Fruit fly (Drosophila melanogaster) whole organism, embryonic: ENCODE results near the gene CG43796.
A peak's percentile ranks its signal among the peaks of the same experiment; 100 is the strongest.

Experiments used
- Antp ChIP-seq: fragments of 200-800 bp; sonication (Bioruptor generic); optimal IDR thresholded peaks from 3 replicates; lab custom pipeline; 2016; ENCODE audit warnings: missing biosample characterization, missing genetic modification characterization
- Asciz ChIP-seq: fragments of 200-800 bp; sonication (Bioruptor generic); optimal IDR thresholded peaks from 2 replicates; lab custom pipeline; 2017; ENCODE audit warnings: missing biosample characterization, mild to moderate bottlenecking, missing genetic modification characterization, missing genetic modification reagents
- CG13287 ChIP-seq: fragments of 200-800 bp; sonication (Bioruptor generic); IDR thresholded peaks from 2 replicates; pipeline ENCODE4 v1.3.6; 2022; ENCODE audit warnings: missing biosample characterization, missing genetic modification characterization; ENCODE audit not compliant: partially characterized antibody
- CG13624 ChIP-seq: fragments of 200-800 bp; sonication (Bioruptor generic); optimal IDR thresholded peaks from 2 replicates; lab custom pipeline; 2016; ENCODE audit warnings: missing biosample characterization, missing genetic modification characterization
- CG14014 ChIP-seq: fragments of 200-800 bp; sonication (Bioruptor generic); IDR thresholded peaks from 2 replicates; pipeline ENCODE4 v1.3.6; 2022; ENCODE audit warnings: missing biosample characterization, missing genetic modification characterization
- CG14441 ChIP-seq: fragments of 200-800 bp; sonication (Bioruptor generic); IDR thresholded peaks from 2 replicates; pipeline ENCODE4 v1.3.6; 2022; ENCODE audit warnings: missing biosample characterization, missing genetic modification characterization
- CG15601 ChIP-seq: fragments of 200-800 bp; sonication (Bioruptor generic); optimal IDR thresholded peaks from 3 replicates; lab custom pipeline; 2019; ENCODE audit warnings: missing biosample characterization, mild to moderate bottlenecking, missing genetic modification characterization, moderate library complexity
- CG1603 ChIP-seq: fragments of 200-800 bp; sonication (Bioruptor generic); optimal IDR thresholded peaks from 2 replicates; lab custom pipeline; 2019; ENCODE audit warnings: missing biosample characterization, mild to moderate bottlenecking, missing genetic modification characterization, moderate library complexity
- CG17829 ChIP-seq: fragments of 200-800 bp; optimal IDR thresholded peaks from 2 replicates; lab custom pipeline; 2019; ENCODE audit warnings: missing biosample characterization, mild to moderate bottlenecking, missing genetic modification characterization, moderate library complexity
- CG2120 ChIP-seq: fragments of 200-800 bp; sonication (Bioruptor generic); optimal IDR thresholded peaks from 3 replicates; lab custom pipeline; 2016; ENCODE audit warnings: missing biosample characterization, missing genetic modification characterization
- CG2202 ChIP-seq: fragments of 200-800 bp; sonication (Bioruptor generic); optimal IDR thresholded peaks from 2 replicates; lab custom pipeline; 2018; ENCODE audit warnings: missing biosample characterization, mild to moderate bottlenecking, missing genetic modification characterization
- CG30431 ChIP-seq: fragments of 200-800 bp; sonication (Bioruptor generic); optimal IDR thresholded peaks from 2 replicates; lab custom pipeline; 2017; ENCODE audit warnings: missing biosample characterization, missing genetic modification characterization
- CG31365 ChIP-seq: fragments of 200-800 bp; sonication (Bioruptor generic); optimal IDR thresholded peaks from 2 replicates; lab custom pipeline; 2018; ENCODE audit warnings: missing biosample characterization, mild to moderate bottlenecking, missing genetic modification characterization
- CG33213 ChIP-seq: fragments of 200-800 bp; sonication (Bioruptor generic); optimal IDR thresholded peaks from 3 replicates; lab custom pipeline; 2016; ENCODE audit warnings: missing biosample characterization, missing genetic modification characterization
- CG3847 ChIP-seq: fragments of 200-800 bp; sonication (Bioruptor generic); IDR thresholded peaks from 2 replicates; pipeline ENCODE4 v1.3.6; 2022; ENCODE audit warnings: missing biosample characterization, missing genetic modification characterization
- CG5180 ChIP-seq: fragments of 200-800 bp; sonication (Bioruptor generic); optimal IDR thresholded peaks from 3 replicates; lab custom pipeline; 2017; ENCODE audit warnings: missing biosample characterization, missing genetic modification characterization, mild to moderate bottlenecking, moderate library complexity, missing genetic modification reagents
- CG6272 ChIP-seq: fragments of 200-800 bp; sonication (Bioruptor generic); IDR thresholded peaks from 2 replicates; pipeline ENCODE4 v1.3.6; 2022; ENCODE audit warnings: missing biosample characterization, missing genetic modification characterization
- CG7963 ChIP-seq: fragments of 200-800 bp; sonication (Bioruptor generic); IDR thresholded peaks from 3 replicates; pipeline ENCODE4 v1.3.6; 2022; ENCODE audit warnings: missing biosample characterization, missing genetic modification characterization; ENCODE audit not compliant: partially characterized antibody
- CG7987 ChIP-seq: fragments of 200-800 bp; sonication (Bioruptor generic); optimal IDR thresholded peaks from 2 replicates; lab custom pipeline; 2018; ENCODE audit warnings: missing biosample characterization, mild to moderate bottlenecking, missing genetic modification characterization, moderate library complexity
- CHES-1-like ChIP-seq: fragments of 200-800 bp; sonication (Bioruptor generic); optimal IDR thresholded peaks from 2 replicates; lab custom pipeline; 2016; ENCODE audit warnings: missing biosample characterization, missing genetic modification characterization
- CTCF ChIP-seq: fragments of 200-800 bp; sonication (Bioruptor generic); optimal IDR thresholded peaks from 2 replicates; lab custom pipeline; 2017; ENCODE audit warnings: missing biosample characterization, mild to moderate bottlenecking, missing genetic modification characterization, moderate library complexity
- D19B ChIP-seq: fragments of 200-800 bp; sonication (Bioruptor generic); optimal IDR thresholded peaks from 2 replicates; lab custom pipeline; 2017; ENCODE audit warnings: missing biosample characterization, mild to moderate bottlenecking, missing genetic modification characterization
- Dbx ChIP-seq: fragments of 200-800 bp; sonication (Bioruptor generic); IDR thresholded peaks from 3 replicates; pipeline ENCODE4 v1.3.6; 2022; ENCODE audit warnings: missing biosample characterization, missing genetic modification characterization
- Dp ChIP-seq: fragments of 200-800 bp; sonication (Bioruptor generic); optimal IDR thresholded peaks from 2 replicates; lab custom pipeline; 2018; ENCODE audit warnings: missing biosample characterization, mild to moderate bottlenecking, missing genetic modification characterization, moderate library complexity
- E2f2 ChIP-seq: fragments of 200-800 bp; sonication (Bioruptor generic); IDR thresholded peaks from 2 replicates; pipeline ENCODE4 v1.3.6; 2022; ENCODE audit warnings: missing biosample characterization, missing genetic modification characterization
- Fer2 ChIP-seq: fragments of 200-800 bp; sonication (Bioruptor generic); optimal IDR thresholded peaks from 2 replicates; lab custom pipeline; 2018; ENCODE audit warnings: missing biosample characterization, mild to moderate bottlenecking, missing genetic modification characterization, moderate library complexity
- Nf-YC ChIP-seq: fragments of 200-800 bp; optimal IDR thresholded peaks from 3 replicates; lab custom pipeline; 2019; ENCODE audit warnings: missing biosample characterization, mild to moderate bottlenecking, missing genetic modification characterization, moderate library complexity
- Optix ChIP-seq: fragments of 200-800 bp; sonication (Bioruptor generic); IDR thresholded peaks from 3 replicates; pipeline ENCODE4 v1.3.6; 2022; ENCODE audit warnings: missing biosample characterization, missing genetic modification characterization
- Pdp1 ChIP-seq, 2 experiments: fragments of 200-800 bp; sonication (Bioruptor generic); optimal IDR thresholded peaks; 3 replicates each; lab custom pipeline; 2016; ENCODE audit warnings: missing biosample characterization in 2 of 2, missing genetic modification characterization in 2 of 2, mild to moderate bottlenecking in 1 of 2, moderate library complexity in 1 of 2
- Rfx ChIP-seq: fragments of 200-800 bp; sonication (Bioruptor generic); IDR thresholded peaks from 2 replicates; pipeline ENCODE4 v1.3.6; 2022; ENCODE audit warnings: missing biosample characterization, missing genetic modification characterization
- Rx ChIP-seq: fragments of 200-800 bp; sonication (Bioruptor generic); IDR thresholded peaks from 2 replicates; pipeline ENCODE4 v1.3.6; 2022; ENCODE audit warnings: missing biosample characterization, missing genetic modification characterization
- Spps ChIP-seq: fragments of 200-800 bp; sonication (Bioruptor generic); optimal IDR thresholded peaks from 2 replicates; lab custom pipeline; 2018; ENCODE audit warnings: missing biosample characterization, mild to moderate bottlenecking, missing genetic modification characterization
- YL-1 ChIP-seq: fragments of 200-800 bp; sonication (Bioruptor generic); optimal IDR thresholded peaks from 3 replicates; lab custom pipeline; 2017; ENCODE audit warnings: missing biosample characterization, mild to moderate bottlenecking, missing genetic modification characterization
- ase ChIP-seq: fragments of 200-800 bp; sonication (Bioruptor generic); IDR thresholded peaks from 3 replicates; pipeline ENCODE4 v1.3.6; 2022; ENCODE audit warnings: missing biosample characterization, missing genetic modification characterization
- br ChIP-seq: fragments of >200 bp; optimal IDR thresholded peaks from 2 replicates; lab custom pipeline; 2017
- gce ChIP-seq: fragments of 200-800 bp; sonication (Bioruptor generic); IDR thresholded peaks from 3 replicates; pipeline ENCODE4 v1.3.6; 2022; ENCODE audit warnings: missing biosample characterization, missing genetic modification characterization
- gcm2 ChIP-seq: fragments of 200-800 bp; sonication (Bioruptor generic); optimal IDR thresholded peaks from 2 replicates; lab custom pipeline; 2016; ENCODE audit warnings: missing biosample characterization, missing genetic modification characterization
- gfzf ChIP-seq: fragments of 200-800 bp; sonication (Bioruptor generic); optimal IDR thresholded peaks from 2 replicates; lab custom pipeline; 2016; ENCODE audit warnings: missing biosample characterization, mild to moderate bottlenecking, missing genetic modification characterization, moderate library complexity
- gro ChIP-seq: fragments of 200-800 bp; sonication (Bioruptor generic); optimal IDR thresholded peaks from 2 replicates; lab custom pipeline; 2016; ENCODE audit warnings: missing biosample characterization, missing genetic modification characterization
- insv ChIP-seq, 2 experiments: fragments of 200-800 bp; sonication (Bioruptor generic); optimal IDR thresholded peaks; 3 replicates each; lab custom pipeline; 2016 to 2018; ENCODE audit warnings: missing biosample characterization in 2 of 2, missing genetic modification characterization in 2 of 2
- lmd ChIP-seq: fragments of 200-800 bp; sonication (Bioruptor generic); IDR thresholded peaks from 2 replicates; pipeline ENCODE4 v1.3.6; 2022; ENCODE audit warnings: missing biosample characterization, missing genetic modification characterization
- mld ChIP-seq: fragments of 200-800 bp; sonication (Bioruptor generic); IDR thresholded peaks from 3 replicates; pipeline ENCODE4 v1.3.6; 2022; ENCODE audit warnings: missing biosample characterization, missing genetic modification characterization; ENCODE audit not compliant: partially characterized antibody
- nom ChIP-seq: fragments of 200-800 bp; sonication (Bioruptor generic); optimal IDR thresholded peaks from 2 replicates; lab custom pipeline; 2017; ENCODE audit warnings: missing biosample characterization, missing genetic modification characterization, mild to moderate bottlenecking, moderate library complexity, missing genetic modification reagents
- pita ChIP-seq: fragments of 200-800 bp; sonication (Bioruptor generic); optimal IDR thresholded peaks from 2 replicates; lab custom pipeline; 2017; ENCODE audit warnings: missing biosample characterization, mild to moderate bottlenecking, missing genetic modification characterization
- row ChIP-seq: fragments of 200-800 bp; sonication (Bioruptor generic); IDR thresholded peaks from 3 replicates; pipeline ENCODE4 v1.3.6; 2022; ENCODE audit warnings: missing biosample characterization, missing genetic modification characterization
- slou ChIP-seq: fragments of 200-800 bp; sonication (Bioruptor generic); optimal IDR thresholded peaks from 3 replicates; lab custom pipeline; 2016; ENCODE audit warnings: missing biosample characterization, missing genetic modification characterization
- stc ChIP-seq: fragments of 200-800 bp; sonication (Bioruptor generic); IDR thresholded peaks from 2 replicates; pipeline ENCODE4 v1.3.6; 2022; ENCODE audit warnings: missing biosample characterization, missing genetic modification characterization
- stwl ChIP-seq: fragments of 200-800 bp; sonication (Bioruptor generic); optimal IDR thresholded peaks from 3 replicates; lab custom pipeline; 2018; ENCODE audit warnings: missing biosample characterization, mild to moderate bottlenecking, missing genetic modification characterization, moderate library complexity
- tgo ChIP-seq: fragments of 200-800 bp; sonication (Bioruptor generic); IDR thresholded peaks from 3 replicates; pipeline ENCODE4 v1.3.6; 2022; ENCODE audit warnings: missing biosample characterization, missing genetic modification characterization
- tup ChIP-seq: fragments of 200-800 bp; sonication (Bioruptor generic); optimal IDR thresholded peaks from 2 replicates; lab custom pipeline; 2016; ENCODE audit warnings: missing biosample characterization, mild to moderate bottlenecking, missing genetic modification characterization, moderate library complexity
- zen ChIP-seq: fragments of 200-800 bp; sonication (Bioruptor generic); optimal IDR thresholded peaks from 3 replicates; lab custom pipeline; 2018; ENCODE audit warnings: missing biosample characterization, mild to moderate bottlenecking, missing genetic modification characterization, moderate library complexity
- zfh1 ChIP-seq: fragments of 200-800 bp; sonication (Bioruptor generic); IDR thresholded peaks from 3 replicates; pipeline ENCODE4 v1.3.6; 2022; ENCODE audit warnings: missing biosample characterization, missing genetic modification characterization

The CG43796 gene

DNA sequence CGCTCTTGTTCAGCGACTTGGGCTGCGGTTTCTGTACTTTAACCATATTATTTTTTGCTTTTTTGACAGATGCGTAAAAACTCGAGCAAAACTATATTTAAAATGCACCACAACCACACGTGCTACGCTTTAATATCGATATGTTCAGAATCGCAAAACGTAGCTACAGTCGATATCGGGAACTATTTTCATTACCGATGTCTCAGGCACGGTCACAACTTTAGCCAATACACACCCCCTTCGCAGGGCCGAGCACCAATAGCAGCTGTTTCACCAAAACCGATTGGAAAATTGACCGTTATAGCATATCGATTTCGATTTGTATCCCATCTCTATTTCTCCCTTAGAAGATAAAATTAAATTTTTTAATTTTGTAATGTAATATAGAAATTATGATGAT, 29.5 kb downstream of the CG43796 start, which contains the start of gene CG13096 (continued):
- peak; percentile 74 for TF ChIP-seq YL-1 (GFP tag; lab: Kevin White, UChicago)
- peak; percentile 100 for TF ChIP-seq CG13287 (GFP tag; lab: Robert Waterston, UW)
- TF ChIP-seq CG5180 (GFP tag; lab: Kevin White, UChicago) = no peak
- peak; percentile 65 for TF ChIP-seq zen (tag; lab: Kevin White, UChicago)
- peak; percentile 78 for TF ChIP-seq pita (GFP tag; lab: Kevin White, UChicago)
- peak; percentile 59 for TF ChIP-seq CG15601 (tag; lab: Kevin White, UChicago)
- TF ChIP-seq gcm2 (GFP tag; lab: Kevin White, UChicago) = no peak
- TF ChIP-seq CG33213 (GFP tag; lab: Kevin White, UChicago) = peak; percentile 55
- TF ChIP-seq CHES-1-like (GFP tag; lab: Kevin White, UChicago) = peak; percentile 51
- no peak for TF ChIP-seq nom (GFP tag; lab: Kevin White, UChicago)
- peak; percentile 52; the same call in 1 of the 3 replicates for TF ChIP-seq Dbx (GFP tag; lab: Robert Waterston, UW)
- peak; percentile 73 for TF ChIP-seq CG13624
- TF ChIP-seq Pdp1 (GFP tag; optimal IDR thresholded peaks at IDR 0.05; lab: Kevin White, UChicago) = no peak
- peak; percentile 68 for TF ChIP-seq gro (GFP tag; lab: Kevin White, UChicago)
- TF ChIP-seq stwl = peak; percentile 84
- peak; percentile 81 for TF ChIP-seq Nf-YC (tag; lab: Kevin White, UChicago)
- peak; percentile 79 for TF ChIP-seq CG17829 (tag; lab: Kevin White, UChicago)
- TF ChIP-seq slou = no peak
- no peak for TF ChIP-seq br (lab: Kevin White, UChicago)
- no peak for TF ChIP-seq gce (GFP tag; lab: Robert Waterston, UW)
- peak; percentile 53 for TF ChIP-seq gfzf
- TF ChIP-seq CG2202 = no peak
- TF ChIP-seq Fer2 (tag; lab: Kevin White, UChicago) = no peak
- TF ChIP-seq CG6272 (GFP tag; lab: Robert Waterston, UW) = peak; percentile 22; the same call in 1 of the 2 replicates
- no peak for TF ChIP-seq Asciz (GFP tag; lab: Kevin White, UChicago)
- TF ChIP-seq CG14441 (GFP tag; lab: Robert Waterston, UW) = no peak
- peak; percentile 86 for TF ChIP-seq E2f2 (GFP tag; lab: Robert Waterston, UW)
- no peak for TF ChIP-seq Optix (GFP tag; lab: Robert Waterston, UW)
- no peak for TF ChIP-seq zfh1 (GFP tag; lab: Robert Waterston, UW)
- peak; percentile 80 for TF ChIP-seq CG7987
- TF ChIP-seq CG2120 (GFP tag; lab: Kevin White, UChicago) = peak; percentile 48
- TF ChIP-seq tup (GFP tag; lab: Kevin White, UChicago) = no peak
- TF ChIP-seq Rfx (GFP tag; lab: Robert Waterston, UW) = peak; percentile 66
- TF ChIP-seq row = peak; percentile 59; the same call in 2 of the 3 replicates
- TF ChIP-seq CG7963 (GFP tag; lab: Robert Waterston, UW) = peak; percentile 97
- TF ChIP-seq CTCF (GFP tag; lab: Kevin White, UChicago) = peak; percentile 47
- peak; percentile 53; the same call in 1 of the 2 replicates for TF ChIP-seq CG3847 (GFP tag; lab: Robert Waterston, UW)
- TF ChIP-seq tgo (GFP tag; lab: Robert Waterston, UW) = no peak
- no peak for TF ChIP-seq stc
- no peak for TF ChIP-seq CG30431
- TF ChIP-seq Antp = peak; percentile 18
- TF ChIP-seq Dp (GFP tag; lab: Kevin White, UChicago) = peak; percentile 83
- no peak for TF ChIP-seq lmd (GFP tag; lab: Robert Waterston, UW)
- no peak for TF ChIP-seq D19B (GFP tag; lab: Kevin White, UChicago)
- no peak for TF ChIP-seq CG14014
- no peak for TF ChIP-seq Spps (tag; lab: Kevin White, UChicago)
- peak; percentile 94 for TF ChIP-seq mld (GFP tag; lab: Robert Waterston, UW)
- TF ChIP-seq Rx (GFP tag; lab: Robert Waterston, UW) = no peak
- TF ChIP-seq insv (GFP tag; optimal IDR thresholded peaks at IDR 0.05; lab: Kevin White, UChicago) = peak in 1 of 2 experiments; percentile 37
- no peak for TF ChIP-seq CG31365 (tag; lab: Kevin White, UChicago)
- peak; percentile 25; the same call in 1 of the 3 replicates for TF ChIP-seq ase (GFP tag; lab: Robert Waterston, UW)
- peak; percentile 93 for TF ChIP-seq CG1603 (tag; lab: Kevin White, UChicago)
